Fruit fly (Drosophila melanogaster) whole organism, wandering third instar larva: Measurements from ENCODE around the gene Swip-1.

ENCODE experiments used
- Abd-B ChIP-seq: fragments of >200 bp; optimal IDR thresholded peaks from 2 replicates; lab custom pipeline; 2017; ENCODE audit warnings: missing biosample characterization, missing genetic modification characterization
- CG32264 ChIP-seq: fragments of 200-800 bp; sonication (Bioruptor generic); optimal IDR thresholded peaks from 2 replicates; lab custom pipeline; 2016; ENCODE audit warnings: missing biosample characterization, missing genetic modification characterization
- CrebA ChIP-seq: fragments of 200-800 bp; sonication (Bioruptor generic); optimal IDR thresholded peaks from 2 replicates; lab custom pipeline; 2016; ENCODE audit warnings: missing biosample characterization, mild to moderate bottlenecking, missing genetic modification characterization, borderline replicate concordance
- GATAd ChIP-seq: sonication (Bioruptor generic); optimal IDR thresholded peaks from 2 replicates; lab custom pipeline; 2016; ENCODE audit warnings: missing biosample characterization, missing genetic modification characterization
- HLH106 ChIP-seq: fragments of 200-800 bp; optimal IDR thresholded peaks from 3 replicates; lab custom pipeline; 2019; ENCODE audit warnings: missing biosample characterization, mild to moderate bottlenecking, missing genetic modification characterization, moderate library complexity
- Hnf4 ChIP-seq: fragments of 200-800 bp; sonication (Bioruptor generic); optimal IDR thresholded peaks from 2 replicates; lab custom pipeline; 2016; ENCODE audit warnings: missing biosample characterization, mild to moderate bottlenecking, missing genetic modification characterization
- Hr78 ChIP-seq: fragments of >200 bp; optimal IDR thresholded peaks from 2 replicates; lab custom pipeline; 2017; ENCODE audit warnings: missing biosample characterization, missing genetic modification characterization
- Hr83 ChIP-seq: fragments of 200-300 bp; sonication (Bioruptor generic); optimal IDR thresholded peaks from 2 replicates; lab custom pipeline; 2016; ENCODE audit warnings: missing biosample characterization, mild to moderate bottlenecking, missing genetic modification characterization, moderate library complexity; ENCODE audit not compliant: poor library complexity, severe bottlenecking
- Myc ChIP-seq: fragments of >200 bp; optimal IDR thresholded peaks from 2 replicates; lab custom pipeline; 2017
- N ChIP-seq: fragments of >200 bp; optimal IDR thresholded peaks from 2 replicates; lab custom pipeline; 2018; ENCODE audit warnings: missing biosample characterization, missing external identifiers, missing genetic modification characterization
- Rel ChIP-seq, 2 experiments: fragments of 200-800 bp; sonication (Bioruptor generic) in 1 of 2; optimal IDR thresholded peaks; 2 replicates in 1 of 2; 3 replicates in 1 of 2; lab custom pipeline; 2016 to 2019; ENCODE audit warnings: mild to moderate bottlenecking in 2 of 2, missing biosample characterization in 2 of 2, missing genetic modification characterization in 2 of 2, moderate library complexity in 1 of 2
- Sp1 ChIP-seq: fragments of 200-800 bp; sonication (Bioruptor generic); optimal IDR thresholded peaks from 3 replicates; lab custom pipeline; 2019; ENCODE audit warnings: missing biosample characterization, mild to moderate bottlenecking, missing genetic modification characterization, moderate library complexity
- Vsx2 ChIP-seq: fragments of 200-300, 225-300 bp; sonication (Bioruptor generic); optimal IDR thresholded peaks from 2 replicates; lab custom pipeline; 2018; ENCODE audit warnings: missing biosample characterization, missing genetic modification characterization; ENCODE audit not compliant: partially characterized antibody
- br ChIP-seq: fragments of 200-800 bp; sonication (Bioruptor generic); optimal IDR thresholded peaks from 2 replicates; lab custom pipeline; 2016; ENCODE audit warnings: missing biosample characterization, missing genetic modification characterization
- brk ChIP-seq: fragments of 200-800 bp; sonication (Bioruptor generic); optimal IDR thresholded peaks from 2 replicates; lab custom pipeline; 2016; ENCODE audit warnings: missing biosample characterization, mild to moderate bottlenecking, missing genetic modification characterization
- dsf ChIP-seq: sonication (Bioruptor generic); optimal IDR thresholded peaks from 2 replicates; lab custom pipeline; 2016; ENCODE audit warnings: missing biosample characterization, missing genetic modification characterization, borderline replicate concordance
- ey ChIP-seq: fragments of 200-800 bp; sonication (Bioruptor generic); optimal IDR thresholded peaks from 2 replicates; lab custom pipeline; 2016; ENCODE audit warnings: missing biosample characterization, missing genetic modification characterization
- foxo ChIP-seq, 2 experiments: fragments of 200-800 bp; sonication (Bioruptor generic); optimal IDR thresholded peaks; 2 replicates in 1 of 2; 3 replicates in 1 of 2; lab custom pipeline; 2016 to 2017; ENCODE audit warnings: missing biosample characterization in 2 of 2, missing genetic modification characterization in 2 of 2
- fru ChIP-seq: fragments of 200-800 bp; sonication (Bioruptor generic); optimal IDR thresholded peaks from 3 replicates; lab custom pipeline; 2016; ENCODE audit warnings: missing biosample characterization, mild to moderate bottlenecking, missing genetic modification characterization
- h ChIP-seq: fragments of 200-800 bp; sonication (Bioruptor generic); optimal IDR thresholded peaks from 3 replicates; lab custom pipeline; 2016; ENCODE audit warnings: missing biosample characterization, mild to moderate bottlenecking, missing genetic modification characterization
- lola ChIP-seq: fragments of >200 bp; optimal IDR thresholded peaks from 2 replicates; lab custom pipeline; 2017; ENCODE audit warnings: missing biosample characterization, missing genetic modification characterization
- pan ChIP-seq: fragments of >200 bp; optimal IDR thresholded peaks from 2 replicates; lab custom pipeline; 2017
- psq ChIP-seq: fragments of 200-800 bp; sonication (Bioruptor generic); optimal IDR thresholded peaks from 3 replicates; lab custom pipeline; 2017; ENCODE audit warnings: missing biosample characterization, mild to moderate bottlenecking, missing genetic modification characterization, moderate library complexity
- rgr ChIP-seq: fragments of 200-800 bp; sonication (Bioruptor generic); optimal IDR thresholded peaks from 3 replicates; lab custom pipeline; 2016; ENCODE audit warnings: missing biosample characterization, mild to moderate bottlenecking, missing genetic modification characterization
- sage ChIP-seq: fragments of 200-800 bp; sonication (Bioruptor generic); optimal IDR thresholded peaks from 2 replicates; lab custom pipeline; 2016; ENCODE audit warnings: missing biosample characterization, mild to moderate bottlenecking, missing genetic modification characterization
- sv ChIP-seq: fragments of 200-800 bp; sonication (Bioruptor generic); optimal IDR thresholded peaks from 3 replicates; lab custom pipeline; 2016; ENCODE audit warnings: missing biosample characterization, missing genetic modification characterization
- usp ChIP-seq: fragments of >200 bp; optimal IDR thresholded peaks from 2 replicates; lab custom pipeline; 2017; ENCODE audit warnings: missing biosample characterization, missing genetic modification characterization
- woc ChIP-seq: sonication (Bioruptor generic); optimal IDR thresholded peaks from 2 replicates; lab custom pipeline; 2016; ENCODE audit warnings: missing biosample characterization, mild to moderate bottlenecking, missing genetic modification characterization

Gene Swip-1

dm6 chr2L:19002468-19002867 lies 15.4 kb upstream of the Swip-1 start:
- no peak for TF ChIP-seq woc (GFP tag; lab: Kevin White, UChicago)
- TF ChIP-seq rgr (GFP tag; lab: Kevin White, UChicago), result no peak
- no peak for TF ChIP-seq CrebA (GFP tag; lab: Kevin White, UChicago)
- no peak for TF ChIP-seq pan (lab: Kevin White, UChicago)
- no peak for TF ChIP-seq Myc (lab: Kevin White, UChicago)
- TF ChIP-seq ey (GFP tag; lab: Kevin White, UChicago), result no peak
- TF ChIP-seq psq (GFP tag; lab: Kevin White, UChicago), result no peak
- no peak for TF ChIP-seq foxo (GFP tag; optimal IDR thresholded peaks at IDR 0.05; lab: Kevin White, UChicago)
- TF ChIP-seq N (GFP tag; lab: Kevin White, UChicago), result no peak
- TF ChIP-seq Hnf4 (GFP tag; lab: Kevin White, UChicago), result no peak
- TF ChIP-seq Rel (GFP tag; optimal IDR thresholded peaks at IDR 0.05; lab: Kevin White, UChicago), result no peak
- no peak for TF ChIP-seq Rel (tag; optimal IDR thresholded peaks at IDR 0.05; lab: Kevin White, UChicago)
- no peak for TF ChIP-seq Hr83
- TF ChIP-seq brk (GFP tag; lab: Kevin White, UChicago), result no peak
- no peak for TF ChIP-seq CG32264 (GFP tag; lab: Kevin White, UChicago)
- no peak for TF ChIP-seq usp (GFP tag; lab: Kevin White, UChicago)
- no peak for TF ChIP-seq sage (GFP tag; lab: Kevin White, UChicago)

dm6 chr2L:18997148-18997547 lies 10.1 kb upstream of the Swip-1 start, which contains the start of gene CG31792:
CG31792 (plus strand) TSS chr2L:18997448.
- TF ChIP-seq fru (GFP tag; lab: Kevin White, UChicago) (no peak), CrebA (GFP tag; lab: Kevin White, UChicago) (no peak), usp (GFP tag; lab: Kevin White, UChicago) (no peak), GATAd (no peak), sage (GFP tag; lab: Kevin White, UChicago) (no peak), lola (no peak), Hr78 (no peak), rgr (GFP tag; lab: Kevin White, UChicago) (no peak), Rel (GFP tag; optimal IDR thresholded peaks at IDR 0.05; lab: Kevin White, UChicago) (no peak), Rel (tag; optimal IDR thresholded peaks at IDR 0.05; lab: Kevin White, UChicago) (no peak), HLH106 (tag; lab: Kevin White, UChicago) (no peak), ey (GFP tag; lab: Kevin White, UChicago) (no peak)

- TF ChIP-seq Myc (lab: Kevin White, UChicago) (no peak), h (GFP tag; lab: Kevin White, UChicago) (peak; percentile 20)
Measured at dm6 chr2L:18995660-18996417, 8.8 kb upstream of the Swip-1 start, which contains the start of gene CG10650. CG10650 (minus strand) TSS chr2L:18995934.

dm6 chr2L:18992196-18992595 lies 5.1 kb upstream of the Swip-1 start, which contains the start of gene CG46465:
CG46465 (plus strand) TSS chr2L:18992496.
- TF ChIP-seq sv (GFP tag; lab: Kevin White, UChicago), result no peak
- TF ChIP-seq CG32264 (GFP tag; lab: Kevin White, UChicago), result no peak

dm6 chr2L:18990720-18991119 lies 3.6 kb upstream of the Swip-1 start, which contains the start of gene CG15169:
CG15169 (plus strand) TSS chr2L:18991020.
- TF ChIP-seq lola (no peak), CrebA (GFP tag; lab: Kevin White, UChicago) (no peak), ey (GFP tag; lab: Kevin White, UChicago) (no peak), N (GFP tag; lab: Kevin White, UChicago) (no peak), dsf (GFP tag; lab: Kevin White, UChicago) (no peak), fru (GFP tag; lab: Kevin White, UChicago) (no peak), Rel (GFP tag; optimal IDR thresholded peaks at IDR 0.05; lab: Kevin White, UChicago) (no peak), Rel (tag; optimal IDR thresholded peaks at IDR 0.05; lab: Kevin White, UChicago) (no peak), br (GFP tag; lab: Kevin White, UChicago) (no peak), Abd-B (GFP tag; lab: Kevin White, UChicago) (no peak), Vsx2 (no peak), HLH106 (tag; lab: Kevin White, UChicago) (no peak), sv (GFP tag; lab: Kevin White, UChicago) (no peak), Sp1 (no peak), foxo (GFP tag; optimal IDR thresholded peaks at IDR 0.05; lab: Kevin White, UChicago) (no peak)
